Worm (Caenorhabditis elegans) whole organism, L1 larva: Measurements from ENCODE around the gene C16D2.3.

Experiments
- C04F5.9 ChIP-seq: sonication (generic microtip); optimal IDR thresholded peaks from 2 replicates; lab custom pipeline; 2016; ENCODE audit warnings: missing genetic modification characterization, missing compliant biosample characterization
- C16A3.4 ChIP-seq: fragments of 150-350 bp; optimal IDR thresholded peaks from 2 replicates; lab custom pipeline; 2014; ENCODE audit warnings: missing biosample characterization, missing genetic modification characterization
- C34B4.2 ChIP-seq: sonication (generic microtip); optimal IDR thresholded peaks from 2 replicates; lab custom pipeline; 2017; ENCODE audit warnings: mild to moderate bottlenecking, missing genetic modification characterization, missing compliant biosample characterization
- F16B12.6 ChIP-seq: fragments of 150-350 bp; optimal IDR thresholded peaks from 2 replicates; lab custom pipeline; 2014; ENCODE audit warnings: missing biosample characterization, missing genetic modification characterization
- aha-1 ChIP-seq: fragments of 150-350 bp; optimal IDR thresholded peaks from 2 replicates; lab custom pipeline; 2014; ENCODE audit warnings: missing biosample characterization, missing genetic modification characterization
- alr-1 ChIP-seq: fragments of 200-800 bp; sonication (Bioruptor generic); optimal IDR thresholded peaks from 2 replicates; lab custom pipeline; 2018; ENCODE audit warnings: borderline replicate concordance, mild to moderate bottlenecking, missing genetic modification characterization, missing compliant biosample characterization
- blmp-1 ChIP-seq: fragments of 150-350 bp; optimal IDR thresholded peaks from 2 replicates; lab custom pipeline; 2014; ENCODE audit warnings: missing biosample characterization, missing genetic modification characterization
- ceh-8 ChIP-seq: fragments of 200-800 bp; sonication (Bioruptor generic); optimal IDR thresholded peaks from 2 replicates; lab custom pipeline; 2018; ENCODE audit warnings: mild to moderate bottlenecking, missing genetic modification characterization, moderate library complexity, missing compliant biosample characterization
- ceh-82 ChIP-seq, 3 experiments: fragments of 150-350 bp in 1 of 3; sonication (generic microtip) in 2 of 3; optimal IDR thresholded peaks; 2 replicates each; lab custom pipeline; 2014 to 2017; ENCODE audit warnings: missing biosample characterization in 3 of 3, missing genetic modification characterization in 3 of 3
- egl-13 ChIP-seq: sonication (generic microtip); optimal IDR thresholded peaks from 2 replicates; lab custom pipeline; 2016; ENCODE audit warnings: missing genotype, missing genetic modification reagents, missing genetic modification characterization, missing compliant biosample characterization
- egl-27 ChIP-seq, 2 experiments: fragments of 150-350 bp in 1 of 2; sonication (generic microtip); optimal IDR thresholded peaks; 3 replicates each; lab custom pipeline; 2017 to 2018; ENCODE audit warnings: missing biosample characterization in 2 of 2, missing genetic modification characterization in 2 of 2, missing genetic modification reagents in 2 of 2
- elt-3 ChIP-seq, 6 experiments: fragments of 150-350 bp in 1 of 6; sonication (generic microtip); optimal IDR thresholded peaks; 2 replicates each; lab custom pipeline; 2017 to 2018; ENCODE audit warnings: missing biosample characterization in 6 of 6, missing genetic modification characterization in 6 of 6, inconsistent platforms in 1 of 6
- ets-5 ChIP-seq: fragments of 200-800 bp; sonication (Bioruptor generic); IDR thresholded peaks from 2 replicates; pipeline ENCODE4 v1.3.6; 2022; ENCODE audit warnings: missing genetic modification characterization, missing compliant biosample characterization
- fkh-10 ChIP-seq: sonication (generic microtip); optimal IDR thresholded peaks from 2 replicates; lab custom pipeline; 2017; ENCODE audit warnings: missing biosample characterization, missing genetic modification reagents, missing genetic modification characterization
- irx-1 ChIP-seq: sonication (generic microtip); optimal IDR thresholded peaks from 2 replicates; lab custom pipeline; 2016; ENCODE audit warnings: missing genetic modification characterization, missing compliant biosample characterization
- isw-1 ChIP-seq: fragments of 200-800 bp; sonication (Bioruptor generic); IDR thresholded peaks from 2 replicates; pipeline ENCODE4 v1.3.6; 2022; ENCODE audit warnings: missing genetic modification characterization, missing compliant biosample characterization
- jun-1 ChIP-seq: fragments of 150-350 bp; optimal IDR thresholded peaks from 2 replicates; lab custom pipeline; 2014; ENCODE audit warnings: missing biosample characterization, missing genetic modification reagents, missing genetic modification characterization
- lin-13 ChIP-seq: fragments of 150-350 bp; optimal IDR thresholded peaks from 2 replicates; lab custom pipeline; 2014; ENCODE audit warnings: missing biosample characterization, missing genetic modification reagents, missing genetic modification characterization
- lin-14 ChIP-seq: fragments of 200-800 bp; sonication (Bioruptor generic); optimal IDR thresholded peaks from 2 replicates; lab custom pipeline; 2018; ENCODE audit warnings: mild to moderate bottlenecking, missing genetic modification characterization, moderate library complexity, missing compliant biosample characterization
- lin-15B ChIP-seq: fragments of 150-350 bp; sonication (generic microtip); optimal IDR thresholded peaks from 3 replicates; lab custom pipeline; 2014; ENCODE audit warnings: missing biosample characterization, missing genetic modification characterization
- lin-35 ChIP-seq, 2 experiments: fragments of 150-350 bp; optimal IDR thresholded peaks; 2 replicates each; lab custom pipeline; 2014; ENCODE audit warnings: missing biosample characterization in 2 of 2, missing genetic modification characterization in 2 of 2, missing genetic modification reagents in 2 of 2
- lsy-2 ChIP-seq, 2 experiments: fragments of 150-350 bp; optimal IDR thresholded peaks; 2 replicates each; lab custom pipeline; 2014; ENCODE audit warnings: missing biosample characterization in 2 of 2, missing genetic modification characterization in 2 of 2
- mef-2 ChIP-seq: fragments of 150-350 bp; optimal IDR thresholded peaks from 2 replicates; lab custom pipeline; 2014; ENCODE audit warnings: missing biosample characterization, missing genetic modification characterization
- mep-1 ChIP-seq: fragments of 150-350 bp; optimal IDR thresholded peaks from 2 replicates; lab custom pipeline; 2014; ENCODE audit warnings: missing biosample characterization, missing genetic modification characterization
- nhr-12 ChIP-seq: sonication (generic microtip); optimal IDR thresholded peaks from 2 replicates; lab custom pipeline; 2017; ENCODE audit warnings: missing biosample characterization, missing genetic modification characterization
- nhr-20 ChIP-seq: sonication (generic microtip); optimal IDR thresholded peaks from 2 replicates; lab custom pipeline; 2016; ENCODE audit warnings: mild to moderate bottlenecking, missing genetic modification characterization, missing compliant biosample characterization
- nhr-28 ChIP-seq: fragments of 150-350 bp; optimal IDR thresholded peaks from 2 replicates; lab custom pipeline; 2014; ENCODE audit warnings: missing biosample characterization, missing genetic modification characterization
- nhr-84 ChIP-seq: sonication (generic microtip); optimal IDR thresholded peaks from 2 replicates; lab custom pipeline; 2017; ENCODE audit warnings: missing biosample characterization, missing genetic modification characterization
- nhr-90 ChIP-seq: sonication (generic microtip); optimal IDR thresholded peaks from 2 replicates; lab custom pipeline; 2016; ENCODE audit warnings: mild to moderate bottlenecking, missing genetic modification characterization, missing compliant biosample characterization; ENCODE audit not compliant: poor library complexity
- pqm-1 ChIP-seq: sonication (generic microtip); optimal IDR thresholded peaks from 3 replicates; lab custom pipeline; 2017; ENCODE audit warnings: missing biosample characterization, missing genetic modification characterization
- rnt-1 ChIP-seq: sonication (generic microtip); optimal IDR thresholded peaks from 2 replicates; lab custom pipeline; 2016; ENCODE audit warnings: mild to moderate bottlenecking, missing genetic modification characterization, moderate library complexity, missing compliant biosample characterization
- skn-1 ChIP-seq: fragments of 150-350 bp; optimal IDR thresholded peaks from 2 replicates; lab custom pipeline; 2014; ENCODE audit warnings: missing biosample characterization, missing genetic modification characterization
- snu-23 ChIP-seq: sonication (generic microtip); optimal IDR thresholded peaks from 2 replicates; lab custom pipeline; 2016; ENCODE audit warnings: missing genetic modification characterization, missing compliant biosample characterization
- sox-4 ChIP-seq: sonication (generic microtip); optimal IDR thresholded peaks from 2 replicates; lab custom pipeline; 2016; ENCODE audit warnings: missing genetic modification characterization, missing compliant biosample characterization
- swsn-7 ChIP-seq: sonication (generic microtip); optimal IDR thresholded peaks from 2 replicates; lab custom pipeline; 2016; ENCODE audit warnings: missing genetic modification characterization, missing compliant biosample characterization
- tbx-2 ChIP-seq: sonication (generic microtip); optimal IDR thresholded peaks from 2 replicates; lab custom pipeline; 2016; ENCODE audit warnings: missing genetic modification characterization, missing compliant biosample characterization
- unc-130 ChIP-seq: fragments of 150-350 bp; optimal IDR thresholded peaks from 2 replicates; lab custom pipeline; 2017; ENCODE audit warnings: missing biosample characterization, missing genetic modification characterization, inconsistent platforms
- unc-30 ChIP-seq: sonication (generic microtip); optimal IDR thresholded peaks from 2 replicates; lab custom pipeline; 2017; ENCODE audit warnings: missing biosample characterization, missing genetic modification characterization
- unc-62 ChIP-seq: fragments of 150-350 bp; optimal IDR thresholded peaks from 2 replicates; lab custom pipeline; 2014; ENCODE audit warnings: missing biosample characterization, missing genetic modification reagents, missing genetic modification characterization
- unc-86 ChIP-seq: sonication (generic microtip); optimal IDR thresholded peaks from 2 replicates; lab custom pipeline; 2016; ENCODE audit warnings: missing genetic modification characterization, missing compliant biosample characterization

Gene C16D2.3

DNA sequence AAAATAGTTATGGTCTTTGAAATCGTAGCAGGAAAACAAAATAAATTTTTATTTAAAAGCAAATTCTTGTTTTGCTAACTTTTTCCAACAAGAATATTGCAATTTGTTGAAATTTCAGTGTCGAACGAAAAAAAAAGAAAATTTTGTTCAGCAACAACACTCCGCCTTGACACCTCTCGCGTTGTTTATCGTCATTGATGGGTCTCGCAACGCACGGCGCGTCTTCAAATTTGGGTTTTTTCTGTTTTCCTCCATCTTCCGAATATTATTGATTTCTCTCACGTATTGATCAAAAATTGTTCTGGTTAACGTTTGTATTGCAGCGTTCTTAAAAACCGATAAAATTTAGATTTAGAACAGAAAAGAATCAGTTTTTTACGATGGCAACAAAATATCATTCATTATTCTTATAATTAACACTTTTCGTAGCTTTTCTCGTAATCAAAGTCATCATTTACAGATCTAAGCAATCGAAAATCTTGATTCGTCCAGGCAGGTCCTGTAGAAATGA, 31.6 kb downstream of the C16D2.3 start, which contains the start of gene dpl-1 (continued):
- TF ChIP-seq ets-5 (GFP tag; lab: Robert Waterston, UW), result no peak
- TF ChIP-seq fkh-10 (GFP tag; lab: Kevin White, UChicago), result no peak
- TF ChIP-seq aha-1 (tag; lab: Kevin White, UChicago), result no peak
- peak; percentile 10 for TF ChIP-seq nhr-20 (tag; lab: Kevin White, UChicago)
- TF ChIP-seq lin-35 (GFP tag; optimal IDR thresholded peaks at IDR 0.05; lab: Kevin White, UChicago), result peak; percentile 73 to 95
- peak in 1 of 2 experiments; percentile 77 for TF ChIP-seq lsy-2 (tag; optimal IDR thresholded peaks at IDR 0.05; lab: Kevin White, UChicago)
- TF ChIP-seq C16A3.4, result peak; percentile 59
- TF ChIP-seq tbx-2 (tag; lab: Kevin White, UChicago), result peak; percentile 34
- no peak for TF ChIP-seq nhr-90 (tag; lab: Kevin White, UChicago)
- peak; percentile 5 for TF ChIP-seq rnt-1 (tag; lab: Kevin White, UChicago)
- no peak for TF ChIP-seq lin-15B
- TF ChIP-seq blmp-1 (tag; lab: Kevin White, UChicago), result peak; percentile 33
- TF ChIP-seq jun-1 (tag; lab: Kevin White, UChicago), result no peak
- no peak for TF ChIP-seq C04F5.9 (tag; lab: Kevin White, UChicago)
- TF ChIP-seq unc-62, result no peak
- TF ChIP-seq skn-1, result peak; percentile 26
- TF ChIP-seq unc-86, result no peak
- peak; percentile 25 for TF ChIP-seq swsn-7 (tag; lab: Kevin White, UChicago)
- TF ChIP-seq snu-23 (GFP tag; lab: Kevin White, UChicago), result peak; percentile 49
- no peak for TF ChIP-seq egl-27 (tag; optimal IDR thresholded peaks at IDR 0.05; lab: Kevin White, UChicago)
- no peak for TF ChIP-seq nhr-28 (tag; lab: Kevin White, UChicago)
- peak in 1 of 3 experiments; percentile 26 for TF ChIP-seq ceh-82 (tag; optimal IDR thresholded peaks at IDR 0.05; lab: Kevin White, UChicago)
- TF ChIP-seq mep-1 (tag; lab: Kevin White, UChicago), result peak; percentile 32
- no peak for TF ChIP-seq mef-2 (tag; lab: Kevin White, UChicago)
- TF ChIP-seq lin-14, result no peak
- no peak for TF ChIP-seq isw-1 (GFP tag; lab: Robert Waterston, UW)
- no peak for TF ChIP-seq unc-30 (tag; lab: Kevin White, UChicago)
- peak; percentile 40 for TF ChIP-seq unc-130 (tag; lab: Kevin White, UChicago)
- peak; percentile 31 for TF ChIP-seq F16B12.6 (tag; lab: Kevin White, UChicago)

DNA sequence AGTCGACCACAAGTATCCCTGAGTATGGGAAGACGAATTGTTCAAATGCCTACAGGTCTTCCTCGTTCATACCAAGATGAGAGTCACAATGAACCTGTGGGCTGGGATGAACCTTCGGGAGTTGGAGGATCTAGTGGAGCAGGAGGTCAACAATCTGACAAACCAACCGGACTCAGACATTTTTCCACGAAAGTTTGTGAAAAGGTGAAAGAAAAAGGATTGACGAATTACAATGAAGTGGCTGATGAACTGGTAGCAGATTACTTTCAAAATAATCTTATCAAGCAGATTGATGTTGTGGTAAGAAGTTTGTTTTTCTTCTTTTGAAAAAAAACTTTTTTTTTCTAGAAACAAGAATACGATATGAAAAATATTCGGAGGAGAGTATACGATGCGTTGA, 32.1 kb downstream of the C16D2.3 start:
- no peak for TF ChIP-seq elt-3 (tag; optimal IDR thresholded peaks at IDR 0.05; lab: Kevin White, UChicago)
- no peak for TF ChIP-seq nhr-84 (tag; lab: Kevin White, UChicago)
- TF ChIP-seq nhr-28 (tag; lab: Kevin White, UChicago), result no peak
- TF ChIP-seq aha-1 (tag; lab: Kevin White, UChicago), result peak; percentile 66

DNA sequence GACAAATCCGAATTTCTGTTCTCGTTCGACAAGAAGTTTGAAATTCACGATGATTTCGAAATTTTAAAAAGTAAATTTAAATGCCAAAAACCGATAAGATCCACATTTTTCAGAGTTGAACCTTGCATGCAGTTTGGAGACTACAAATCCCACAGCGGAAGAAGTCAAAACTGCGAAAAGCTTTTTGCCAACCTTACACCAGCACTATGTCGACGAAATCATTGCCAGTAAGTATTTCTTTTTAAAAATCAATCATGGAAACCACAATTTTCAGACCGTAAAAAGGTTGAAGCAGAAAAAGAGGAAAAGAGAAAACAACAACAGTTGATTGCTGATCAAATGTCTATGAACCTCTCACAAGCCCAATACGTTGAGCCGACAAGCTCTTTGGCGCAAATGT, 32.9 kb downstream of the C16D2.3 start:
- TF ChIP-seq alr-1 (no peak), C34B4.2 (tag; lab: Kevin White, UChicago) (no peak), egl-13 (tag; lab: Kevin White, UChicago) (no peak), F16B12.6 (tag; lab: Kevin White, UChicago) (no peak), lin-35 (GFP tag; optimal IDR thresholded peaks at IDR 0.05; lab: Kevin White, UChicago) (no peak), irx-1 (tag; lab: Kevin White, UChicago) (no peak), lin-13 (GFP tag; lab: Kevin White, UChicago) (no peak), lin-14 (no peak), mep-1 (tag; lab: Kevin White, UChicago) (no peak), aha-1 (tag; lab: Kevin White, UChicago) (no peak), unc-62 (no peak), nhr-12 (tag; lab: Kevin White, UChicago) (no peak), ceh-8 (GFP tag; lab: Kevin White, UChicago) (no peak), sox-4 (tag; lab: Kevin White, UChicago) (no peak), pqm-1 (tag; lab: Kevin White, UChicago) (no peak), rnt-1 (tag; lab: Kevin White, UChicago) (no peak), lin-15B (no peak)
- TF ChIP-seq, all 84 proteins: peak for 0
